Fruit fly (Drosophila melanogaster): ENCODE data around the gene CG7781.

- TF ChIP-seq Hr39 (GFP tag; optimal IDR thresholded peaks at IDR 0.05) (no peak), OdsH (GFP tag; optimal IDR thresholded peaks at IDR 0.05) (no peak), Gug (GFP tag; IDR thresholded peaks at IDR 0.05) (no peak), Ets21C (GFP tag; optimal IDR thresholded peaks at IDR 0.05) (no peak), CG9139 (GFP tag; optimal IDR thresholded peaks at IDR 0.05) (no peak), Sox102F (GFP tag; optimal IDR thresholded peaks at IDR 0.05) (no peak), CG8632 (GFP tag; optimal IDR thresholded peaks at IDR 0.05) (no peak), CG10631 (GFP tag; optimal IDR thresholded peaks at IDR 0.05) (no peak), eg (GFP tag; IDR thresholded peaks at IDR 0.05) (no peak)
Observed at dm6 chr2L:8274127-8274526, 51.1 kb downstream of the CG7781 start.

Data from whole organism, prepupa.